Worm (Caenorhabditis elegans): ENCODE results near the gene pot-2.

DNA sequence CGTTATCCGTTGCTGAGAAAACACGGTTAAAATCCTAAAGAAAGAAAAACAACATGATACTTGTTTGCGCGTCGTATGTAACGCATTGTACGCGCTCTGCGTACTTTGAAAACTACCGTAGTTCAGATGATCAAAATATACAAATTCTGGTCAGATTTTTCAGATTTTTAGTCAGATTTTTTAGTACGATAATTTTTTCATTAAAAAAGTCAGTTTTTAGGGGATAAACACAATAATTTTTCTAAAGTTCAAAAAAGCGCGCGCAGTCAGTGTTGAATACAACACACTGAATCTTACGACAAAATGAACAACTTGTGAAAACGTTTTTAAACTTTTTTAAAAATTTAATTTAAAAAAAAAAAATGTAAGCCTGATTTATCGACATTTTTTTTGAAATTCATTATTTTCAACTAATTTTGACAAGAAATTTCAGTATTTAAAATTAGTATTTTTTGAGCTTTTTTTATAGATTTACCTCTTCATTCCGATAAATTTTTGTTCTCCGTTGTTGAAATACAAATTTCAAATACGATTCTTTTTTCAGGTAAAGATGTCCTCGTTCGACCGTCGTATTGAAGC lies at the start of gene pot-2:
- TF ChIP-seq lin-15B (tag; optimal IDR thresholded peaks at IDR 0.05) (no peak), ama-1 (optimal IDR thresholded peaks at IDR 0.05) (no peak), F26F4.8 (GFP tag; conservative IDR thresholded peaks at IDR 0.05) (no peak), aly-2 (tag; optimal IDR thresholded peaks at IDR 0.05) (no peak), daf-16 (GFP tag; optimal IDR thresholded peaks at IDR 0.05) (no peak), daf-16 (tag; optimal IDR thresholded peaks at IDR 0.05) (no peak), aha-1 (tag) (no peak), skn-1 (tag; optimal IDR thresholded peaks at IDR 0.05) (no peak)
